Fruit fly (Drosophila melanogaster) whole organism, embryonic: ENCODE results near the gene CG31817.

Source experiments
- ATbp ChIP-seq: fragments of 200-800 bp; sonication (Bioruptor generic); optimal IDR thresholded peaks from 2 replicates; lab custom pipeline; 2017; ENCODE audit warnings: missing biosample characterization, mild to moderate bottlenecking, missing genetic modification characterization, missing genetic modification reagents
- Awh ChIP-seq: fragments of 200-800 bp; sonication (Bioruptor generic); IDR thresholded peaks from 2 replicates; pipeline ENCODE4, ENCODE4 v1.3.6; 2022; ENCODE audit warnings: missing biosample characterization, missing genetic modification characterization
- BEAF-32 ChIP-seq: fragments of 200-800 bp; sonication (Bioruptor generic); optimal IDR thresholded peaks from 3 replicates; lab custom pipeline; 2017; ENCODE audit warnings: missing biosample characterization, missing genetic modification characterization, mild to moderate bottlenecking, moderate library complexity, missing genetic modification reagents
- Bdp1 ChIP-seq: fragments of 200-800 bp; sonication (Bioruptor generic); optimal IDR thresholded peaks from 3 replicates; lab custom pipeline; 2016; ENCODE audit warnings: missing biosample characterization, missing genetic modification characterization
- CG10366 ChIP-seq: fragments of 200-800 bp; sonication (Bioruptor generic); IDR thresholded peaks from 2 replicates; pipeline ENCODE4 v1.3.6; 2022; ENCODE audit warnings: missing biosample characterization, missing genetic modification characterization
- CG10462 ChIP-seq: fragments of 200-800 bp; sonication (Bioruptor generic); optimal IDR thresholded peaks from 2 replicates; lab custom pipeline; 2016; ENCODE audit warnings: missing biosample characterization, missing genetic modification characterization
- CG11723 ChIP-seq: fragments of 200-800 bp; sonication (Bioruptor generic); optimal IDR thresholded peaks from 2 replicates; lab custom pipeline; 2017; ENCODE audit warnings: missing biosample characterization, mild to moderate bottlenecking, missing genetic modification characterization
- CG13287 ChIP-seq: fragments of 200-800 bp; sonication (Bioruptor generic); IDR thresholded peaks from 2 replicates; pipeline ENCODE4 v1.3.6; 2022; ENCODE audit warnings: missing biosample characterization, missing genetic modification characterization; ENCODE audit not compliant: partially characterized antibody
- CG14667 ChIP-seq: fragments of 200-800 bp; sonication (Bioruptor generic); IDR thresholded peaks from 2 replicates; pipeline ENCODE4 v1.3.6; 2022; ENCODE audit warnings: missing biosample characterization, missing genetic modification characterization
- CG14710 ChIP-seq: fragments of 200-800 bp; sonication (Bioruptor generic); optimal IDR thresholded peaks from 3 replicates; lab custom pipeline; 2019; ENCODE audit warnings: missing biosample characterization, mild to moderate bottlenecking, missing genetic modification characterization, moderate library complexity
- CG1529 ChIP-seq: fragments of 200-800 bp; sonication (Bioruptor generic); optimal IDR thresholded peaks from 3 replicates; lab custom pipeline; 2018; ENCODE audit warnings: missing biosample characterization, missing genetic modification characterization
- CG17568 ChIP-seq: fragments of 200-800 bp; sonication (Bioruptor generic); optimal IDR thresholded peaks from 2 replicates; lab custom pipeline; 2018; ENCODE audit warnings: missing biosample characterization, mild to moderate bottlenecking, missing genetic modification characterization, moderate library complexity
- CG2116 ChIP-seq: fragments of 200-800 bp; sonication (Bioruptor generic); optimal IDR thresholded peaks from 3 replicates; lab custom pipeline; 2018; ENCODE audit warnings: missing biosample characterization, mild to moderate bottlenecking, missing genetic modification characterization
- CG3163 ChIP-seq: fragments of 200-800 bp; sonication (Bioruptor generic); optimal IDR thresholded peaks from 3 replicates; lab custom pipeline; 2016; ENCODE audit warnings: missing biosample characterization, missing genetic modification characterization
- CG34224 ChIP-seq: fragments of 200-800 bp; sonication (Bioruptor generic); IDR thresholded peaks from 3 replicates; pipeline ENCODE4 v1.3.6; 2022; ENCODE audit warnings: missing biosample characterization, missing genetic modification characterization; ENCODE audit not compliant: partially characterized antibody
- CG7271 ChIP-seq: fragments of 200-800 bp; sonication (Bioruptor generic); optimal IDR thresholded peaks from 2 replicates; lab custom pipeline; 2018; ENCODE audit warnings: missing biosample characterization, mild to moderate bottlenecking, missing genetic modification characterization, moderate library complexity
- CG7786 ChIP-seq: fragments of 200-800 bp; sonication (Bioruptor generic); optimal IDR thresholded peaks from 2 replicates; lab custom pipeline; 2016; ENCODE audit warnings: missing biosample characterization, missing genetic modification characterization
- CG8089 ChIP-seq: fragments of 200-800 bp; sonication (Bioruptor generic); optimal IDR thresholded peaks from 3 replicates; lab custom pipeline; 2016; ENCODE audit warnings: missing biosample characterization, missing genetic modification characterization
- Doc2 ChIP-seq: fragments of 200-800 bp; sonication (Bioruptor generic); IDR thresholded peaks from 2 replicates; pipeline ENCODE4 v1.3.6; 2022; ENCODE audit warnings: missing biosample characterization, missing genetic modification characterization
- Dp ChIP-seq: fragments of 200-800 bp; sonication (Bioruptor generic); optimal IDR thresholded peaks from 2 replicates; lab custom pipeline; 2018; ENCODE audit warnings: missing biosample characterization, mild to moderate bottlenecking, missing genetic modification characterization, moderate library complexity
- HHEX ChIP-seq: fragments of 200-800 bp; sonication (Bioruptor generic); optimal IDR thresholded peaks from 3 replicates; lab custom pipeline; 2017; ENCODE audit warnings: missing biosample characterization, mild to moderate bottlenecking, missing genetic modification characterization, missing genetic modification reagents
- HLH3B ChIP-seq: fragments of 200-800 bp; sonication (Bioruptor generic); IDR thresholded peaks from 2 replicates; pipeline ENCODE4 v1.3.6; 2022; ENCODE audit warnings: missing biosample characterization, missing genetic modification characterization
- Hr51 ChIP-seq, 2 experiments: fragments of 200-800 bp; sonication (Bioruptor generic); optimal IDR thresholded peaks; 2 replicates in 1 of 2; 3 replicates in 1 of 2; lab custom pipeline; 2016 to 2018; ENCODE audit warnings: missing biosample characterization in 2 of 2, missing genetic modification characterization in 2 of 2, mild to moderate bottlenecking in 1 of 2, moderate library complexity in 1 of 2
- Hr78 ChIP-seq, 2 experiments: fragments of 200-800 bp in 1 of 2; fragments of >200 bp in 1 of 2; sonication (Bioruptor generic) in 1 of 2; optimal IDR thresholded peaks; 2 replicates each; lab custom pipeline; 2017 to 2019; ENCODE audit warnings: missing biosample characterization in 2 of 2, missing genetic modification characterization in 2 of 2, mild to moderate bottlenecking in 1 of 2, moderate library complexity in 1 of 2
- Hsf ChIP-seq: fragments of 200-800 bp; sonication (Bioruptor generic); optimal IDR thresholded peaks from 3 replicates; lab custom pipeline; 2016; ENCODE audit warnings: missing biosample characterization, missing genetic modification characterization
- Lim3 ChIP-seq: fragments of 200-800 bp; sonication (Bioruptor generic); IDR thresholded peaks from 2 replicates; pipeline ENCODE4 v1.3.6; 2022; ENCODE audit warnings: missing biosample characterization, missing genetic modification characterization
- Mes4 ChIP-seq: fragments of 200-800 bp; sonication (Bioruptor generic); optimal IDR thresholded peaks from 2 replicates; lab custom pipeline; 2016; ENCODE audit warnings: missing biosample characterization, missing genetic modification characterization
- Usf ChIP-seq: fragments of 200-800 bp; sonication (Bioruptor generic); optimal IDR thresholded peaks from 2 replicates; lab custom pipeline; 2017; ENCODE audit warnings: missing genotype, missing biosample characterization, missing genetic modification characterization
- ab ChIP-seq: fragments of 200-800 bp; sonication (Bioruptor generic); optimal IDR thresholded peaks from 2 replicates; lab custom pipeline; 2016; ENCODE audit warnings: missing biosample characterization, missing genetic modification characterization
- ap ChIP-seq: fragments of 200-800 bp; sonication (Bioruptor generic); IDR thresholded peaks from 2 replicates; pipeline ENCODE4 v1.3.6; 2022; ENCODE audit warnings: missing biosample characterization, missing genetic modification characterization
- ara ChIP-seq: fragments of 200-800 bp; sonication (Bioruptor generic); IDR thresholded peaks from 2 replicates; pipeline ENCODE4 v1.3.6; 2022; ENCODE audit warnings: missing biosample characterization, missing genetic modification characterization
- az2 ChIP-seq: fragments of 200-800 bp; sonication (Bioruptor generic); optimal IDR thresholded peaks from 3 replicates; lab custom pipeline; 2016; ENCODE audit warnings: missing biosample characterization, missing genetic modification characterization
- bsh ChIP-seq, 2 experiments: fragments of 200-800 bp; sonication (Bioruptor generic); optimal IDR thresholded peaks; 2 replicates each; lab custom pipeline; 2017 to 2018; ENCODE audit warnings: mild to moderate bottlenecking in 2 of 2, missing biosample characterization in 2 of 2, missing genetic modification characterization in 2 of 2, moderate library complexity in 1 of 2
- cad ChIP-seq: fragments of >200 bp; optimal IDR thresholded peaks from 2 replicates; lab custom pipeline; 2017; ENCODE audit warnings: missing biosample characterization, missing genetic modification characterization
- cg ChIP-seq: fragments of 200-800 bp; sonication (Bioruptor generic); optimal IDR thresholded peaks from 3 replicates; lab custom pipeline; 2019; ENCODE audit warnings: missing biosample characterization, mild to moderate bottlenecking, missing genetic modification characterization, moderate library complexity
- en ChIP-seq: fragments of 200-800 bp; sonication (Bioruptor generic); optimal IDR thresholded peaks from 2 replicates; lab custom pipeline; 2016; ENCODE audit warnings: missing biosample characterization, missing genetic modification characterization
- eyg ChIP-seq: fragments of 200-800 bp; sonication (Bioruptor generic); optimal IDR thresholded peaks from 3 replicates; lab custom pipeline; 2016; ENCODE audit warnings: missing biosample characterization, missing genetic modification characterization
- fd3F ChIP-seq: fragments of 200-800 bp; sonication (Bioruptor generic); optimal IDR thresholded peaks from 2 replicates; lab custom pipeline; 2018; ENCODE audit warnings: missing biosample characterization, mild to moderate bottlenecking, missing genetic modification characterization, moderate library complexity
- fu2 ChIP-seq: fragments of 200-800 bp; sonication (Bioruptor generic); optimal IDR thresholded peaks from 2 replicates; lab custom pipeline; 2016; ENCODE audit warnings: missing biosample characterization, missing genetic modification characterization
- her ChIP-seq: fragments of 200-800 bp; sonication (Bioruptor generic); optimal IDR thresholded peaks from 2 replicates; lab custom pipeline; 2016; ENCODE audit warnings: missing biosample characterization, missing genetic modification characterization
- insv ChIP-seq, 2 experiments: fragments of 200-800 bp; sonication (Bioruptor generic); optimal IDR thresholded peaks; 3 replicates each; lab custom pipeline; 2016 to 2018; ENCODE audit warnings: missing biosample characterization in 2 of 2, missing genetic modification characterization in 2 of 2
- lilli ChIP-seq: fragments of 200-800 bp; sonication (Bioruptor generic); optimal IDR thresholded peaks from 3 replicates; lab custom pipeline; 2016; ENCODE audit warnings: missing biosample characterization, missing genetic modification characterization
- luna ChIP-seq: fragments of 200-800 bp; sonication (Bioruptor generic); optimal IDR thresholded peaks from 2 replicates; lab custom pipeline; 2016; ENCODE audit warnings: missing biosample characterization, missing genetic modification characterization
- org-1 ChIP-seq: fragments of 200-800 bp; sonication (Bioruptor generic); optimal IDR thresholded peaks from 2 replicates; lab custom pipeline; 2017; ENCODE audit warnings: missing biosample characterization, missing genetic modification characterization
- ranshi ChIP-seq: fragments of 200-800 bp; sonication (Bioruptor generic); IDR thresholded peaks from 2 replicates; pipeline ENCODE4 v1.3.6; 2022; ENCODE audit warnings: missing biosample characterization, missing genetic modification characterization
- schlank ChIP-seq: fragments of 200-800 bp; sonication (Bioruptor generic); optimal IDR thresholded peaks from 2 replicates; lab custom pipeline; 2018; ENCODE audit warnings: missing biosample characterization, mild to moderate bottlenecking, missing genetic modification characterization
- shn ChIP-seq: fragments of 200-800 bp; sonication (Bioruptor generic); optimal IDR thresholded peaks from 3 replicates; lab custom pipeline; 2016; ENCODE audit warnings: missing biosample characterization, missing genetic modification characterization
- sqz ChIP-seq: fragments of 200-800 bp; sonication (Bioruptor generic); optimal IDR thresholded peaks from 3 replicates; lab custom pipeline; 2018; ENCODE audit warnings: missing biosample characterization, mild to moderate bottlenecking, missing genetic modification characterization
- tap ChIP-seq: fragments of 200-800 bp; optimal IDR thresholded peaks from 3 replicates; lab custom pipeline; 2019; ENCODE audit warnings: missing biosample characterization, mild to moderate bottlenecking, missing genetic modification characterization, moderate library complexity
- z ChIP-seq: fragments of 200-800 bp; sonication (Bioruptor generic); IDR thresholded peaks from 3 replicates; pipeline ENCODE4 v1.3.6; 2022; ENCODE audit warnings: missing biosample characterization, missing genetic modification characterization
- zen ChIP-seq: fragments of 200-800 bp; sonication (Bioruptor generic); optimal IDR thresholded peaks from 3 replicates; lab custom pipeline; 2018; ENCODE audit warnings: missing biosample characterization, mild to moderate bottlenecking, missing genetic modification characterization, moderate library complexity

CG31817 gene

dm6 chr2L:16302773-16303279, 34.9 kb downstream of the CG31817 start, which contains the start of gene GMF (continued):
- TF ChIP-seq CG13287, result 0 out of 2 replicates have a peak, but pooled peaks have one; percentile 25
- TF ChIP-seq HLH3B (GFP tag; lab: Robert Waterston, UW), result no peak
- peak in 1 of 2 experiments; percentile 40 for TF ChIP-seq bsh (GFP tag; optimal IDR thresholded peaks at IDR 0.05; lab: Kevin White, UChicago)
- TF ChIP-seq az2 (GFP tag; lab: Kevin White, UChicago), result no peak
- no peak for TF ChIP-seq CG11723 (GFP tag; lab: Kevin White, UChicago)
- no peak for TF ChIP-seq CG7786 (GFP tag; lab: Kevin White, UChicago)
- no peak for TF ChIP-seq fu2 (GFP tag; lab: Kevin White, UChicago)
- TF ChIP-seq Hsf, result peak; percentile 25
- no peak for TF ChIP-seq en
- no peak for TF ChIP-seq ap (GFP tag; lab: Robert Waterston, UW)
- TF ChIP-seq Usf (GFP tag; lab: Kevin White, UChicago), result no peak
- TF ChIP-seq CG8089 (GFP tag; lab: Kevin White, UChicago), result no peak
- TF ChIP-seq CG7271 (tag; lab: Kevin White, UChicago), result peak; percentile 58
- peak; percentile 86 for TF ChIP-seq CG14710 (tag; lab: Kevin White, UChicago)
- no peak for TF ChIP-seq her
- no peak for TF ChIP-seq CG1529
- no peak for TF ChIP-seq insv (GFP tag; optimal IDR thresholded peaks at IDR 0.05; lab: Kevin White, UChicago)
- TF ChIP-seq luna, result no peak
- no peak for TF ChIP-seq fd3F
- no peak for TF ChIP-seq Mes4
- no peak for TF ChIP-seq ATbp (GFP tag; lab: Kevin White, UChicago)
- no peak for TF ChIP-seq ranshi (GFP tag; lab: Robert Waterston, UW)
- TF ChIP-seq CG14667 (GFP tag; lab: Robert Waterston, UW), result no peak
- no peak for TF ChIP-seq cad (GFP tag; lab: Kevin White, UChicago)
- TF ChIP-seq Bdp1 (GFP tag; lab: Kevin White, UChicago), result no peak
- no peak for TF ChIP-seq CG34224 (GFP tag; lab: Robert Waterston, UW)
- TF ChIP-seq CG17568 (GFP tag; lab: Kevin White, UChicago), result no peak
- no peak for TF ChIP-seq HHEX (GFP tag; lab: Kevin White, UChicago)
- no peak for TF ChIP-seq Hr78 (GFP tag; optimal IDR thresholded peaks at IDR 0.05; lab: Kevin White, UChicago)
- no peak for TF ChIP-seq CG10462
- no peak for TF ChIP-seq sqz (GFP tag; lab: Kevin White, UChicago)
- TF ChIP-seq lilli (GFP tag; lab: Kevin White, UChicago), result peak; percentile 45
- TF ChIP-seq cg, result no peak
- TF ChIP-seq shn (GFP tag; lab: Kevin White, UChicago), result no peak
- no peak for TF ChIP-seq Awh
- no peak for TF ChIP-seq tap (tag; lab: Kevin White, UChicago)
- peak; percentile 67 for TF ChIP-seq BEAF-32
- no peak for TF ChIP-seq Lim3 (GFP tag; lab: Robert Waterston, UW)
- TF ChIP-seq org-1 (GFP tag; lab: Kevin White, UChicago), result no peak
- TF ChIP-seq eyg (GFP tag; lab: Kevin White, UChicago), result no peak
- TF ChIP-seq CG10366 (GFP tag; lab: Robert Waterston, UW), result no peak
- TF ChIP-seq zen, result peak; percentile 62
- TF ChIP-seq ab, result no peak
- TF ChIP-seq Dp (GFP tag; lab: Kevin White, UChicago), result peak; percentile 13
- TF ChIP-seq Hr51 (GFP tag; optimal IDR thresholded peaks at IDR 0.05; lab: Kevin White, UChicago), result no peak
- TF ChIP-seq z (GFP tag; lab: Robert Waterston, UW), result no peak
- peak; percentile 62 for TF ChIP-seq CG2116
- no peak for TF ChIP-seq ara (GFP tag; lab: Robert Waterston, UW)
- TF ChIP-seq schlank (tag; lab: Kevin White, UChicago), result no peak
- TF ChIP-seq CG3163 (GFP tag; lab: Kevin White, UChicago), result no peak
- no peak for TF ChIP-seq Doc2 (GFP tag; lab: Robert Waterston, UW)
